Fruit fly (Drosophila melanogaster) whole organism, adult: Measurements from ENCODE around the gene emc.

Source experiments
- CG11617 ChIP-seq: fragments of 200-800 bp; sonication (Bioruptor generic); optimal IDR thresholded peaks from 2 replicates; lab custom pipeline; 2017; ENCODE audit warnings: mild to moderate bottlenecking, missing biosample characterization, missing genetic modification reagents, missing genetic modification characterization
- CG12768 ChIP-seq: fragments of 200-800 bp; sonication (Bioruptor generic); optimal IDR thresholded peaks from 2 replicates; lab custom pipeline; 2017; ENCODE audit warnings: missing biosample characterization, missing genetic modification characterization, mild to moderate bottlenecking, moderate library complexity, missing genetic modification reagents
- CG14711 ChIP-seq: fragments of 200-800 bp; sonication (Bioruptor generic); optimal IDR thresholded peaks from 2 replicates; lab custom pipeline; 2018; ENCODE audit warnings: missing biosample characterization, mild to moderate bottlenecking, missing genetic modification characterization, moderate library complexity
- CG1620 ChIP-seq: fragments of 200-800 bp; sonication (Bioruptor generic); optimal IDR thresholded peaks from 2 replicates; lab custom pipeline; 2016; ENCODE audit warnings: missing biosample characterization, missing genetic modification characterization
- CG33017 ChIP-seq: fragments of 200-800 bp; sonication (Bioruptor generic); optimal IDR thresholded peaks from 2 replicates; lab custom pipeline; 2018; ENCODE audit warnings: missing biosample characterization, mild to moderate bottlenecking, missing genetic modification characterization, moderate library complexity
- CG5204 ChIP-seq: fragments of 200-800 bp; sonication (Bioruptor generic); optimal IDR thresholded peaks from 2 replicates; lab custom pipeline; 2016; ENCODE audit warnings: missing biosample characterization, missing genetic modification characterization
- CG7045 ChIP-seq: fragments of 200-800 bp; sonication (Bioruptor generic); optimal IDR thresholded peaks from 2 replicates; lab custom pipeline; 2017; ENCODE audit warnings: missing biosample characterization, mild to moderate bottlenecking, missing genetic modification characterization
- CG7101 ChIP-seq: fragments of 200-800 bp; sonication (Bioruptor generic); optimal IDR thresholded peaks from 2 replicates; lab custom pipeline; 2018; ENCODE audit warnings: missing biosample characterization, mild to moderate bottlenecking, missing genetic modification characterization, moderate library complexity
- Clk ChIP-seq: fragments of 200-800 bp; sonication (Bioruptor generic); optimal IDR thresholded peaks from 2 replicates; lab custom pipeline; 2017; ENCODE audit warnings: missing biosample characterization, missing genetic modification characterization
- Crg-1 ChIP-seq: fragments of 200-800 bp; sonication (Bioruptor generic); optimal IDR thresholded peaks from 2 replicates; lab custom pipeline; 2016; ENCODE audit warnings: missing biosample characterization, missing genetic modification characterization
- Hr96 ChIP-seq: fragments of 200-800 bp; sonication (Bioruptor generic); optimal IDR thresholded peaks from 2 replicates; lab custom pipeline; 2016; ENCODE audit warnings: missing biosample characterization, missing genetic modification characterization
- Mnt ChIP-seq: fragments of 200-800 bp; sonication (Bioruptor generic); optimal IDR thresholded peaks from 2 replicates; lab custom pipeline; 2016; ENCODE audit warnings: missing biosample characterization, mild to moderate bottlenecking, missing genetic modification characterization
- bab1 ChIP-seq: fragments of 200-800 bp; sonication (Bioruptor generic); optimal IDR thresholded peaks from 3 replicates; lab custom pipeline; 2019; ENCODE audit warnings: missing biosample characterization, mild to moderate bottlenecking, missing genetic modification characterization, moderate library complexity
- cic ChIP-seq: fragments of 200-800 bp; sonication (Bioruptor generic); optimal IDR thresholded peaks from 2 replicates; lab custom pipeline; 2017; ENCODE audit warnings: missing biosample characterization, mild to moderate bottlenecking, missing genetic modification characterization, moderate library complexity
- cnc ChIP-seq, 2 experiments: fragments of >200 bp; optimal IDR thresholded peaks; 2 replicates each; lab custom pipeline; 2017
- kay ChIP-seq: fragments of 200-800 bp; sonication (Bioruptor generic); peaks from one replicate; lab custom pipeline; 2016; ENCODE audit warnings: missing biosample characterization, missing genetic modification characterization, borderline replicate concordance
- ovo ChIP-seq: fragments of 200-800 bp; sonication (Bioruptor generic); optimal IDR thresholded peaks from 2 replicates; lab custom pipeline; 2016; ENCODE audit warnings: missing biosample characterization, missing genetic modification characterization
- pad ChIP-seq: fragments of 200-800 bp; sonication (Bioruptor generic); optimal IDR thresholded peaks from 3 replicates; lab custom pipeline; 2017; ENCODE audit warnings: missing biosample characterization, missing genetic modification characterization, mild to moderate bottlenecking, moderate library complexity, missing genetic modification reagents
- tj ChIP-seq: fragments of 200-800 bp; sonication (Bioruptor generic); optimal IDR thresholded peaks from 3 replicates; lab custom pipeline; 2017; ENCODE audit warnings: missing biosample characterization, mild to moderate bottlenecking, missing genetic modification characterization, moderate library complexity
- toe ChIP-seq: fragments of 200-800 bp; sonication (Bioruptor generic); optimal IDR thresholded peaks from 2 replicates; lab custom pipeline; 2016; ENCODE audit warnings: missing biosample characterization, missing genetic modification characterization

The emc gene

DNA sequence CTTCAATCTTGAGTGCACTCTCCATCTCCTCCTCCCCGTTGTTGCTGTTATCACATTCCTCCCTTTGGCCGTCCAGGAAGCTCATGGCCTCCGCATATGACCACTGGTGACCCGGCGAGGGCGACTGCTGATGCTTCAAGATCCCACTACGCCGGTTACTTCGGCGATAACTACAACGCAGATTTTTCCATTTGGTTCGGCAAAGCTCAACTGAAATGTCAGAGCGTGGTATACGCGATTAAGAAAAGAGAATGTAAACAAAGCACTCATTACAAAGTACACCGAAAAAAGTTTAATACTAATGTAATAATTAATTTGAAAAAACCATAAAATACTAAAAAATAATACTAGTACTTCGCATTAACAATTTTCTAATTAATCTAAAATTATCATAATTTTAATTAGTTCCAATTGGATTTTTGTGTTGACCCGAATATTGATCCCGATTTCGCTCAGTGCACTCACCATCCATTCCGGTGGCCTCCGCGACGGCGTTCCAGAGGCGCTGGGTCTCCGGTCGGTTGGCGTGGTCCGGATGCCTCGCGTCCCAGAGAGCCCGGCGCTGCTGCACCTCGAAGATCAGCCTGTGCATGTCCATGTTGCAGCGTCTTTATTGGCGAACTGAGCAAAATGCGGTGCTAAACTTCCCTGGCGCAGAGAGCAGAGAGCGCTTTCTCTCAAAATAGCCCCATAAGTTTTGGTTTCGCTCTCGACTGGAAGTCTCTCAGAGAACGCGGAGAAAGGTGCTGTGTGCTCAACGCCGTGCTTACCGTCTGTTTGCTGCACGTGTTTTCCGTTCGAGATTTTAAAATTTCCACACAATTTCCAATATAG lies 10.5 kb upstream of the emc start:
- peak; percentile 96 for TF ChIP-seq CG7045 (GFP tag; lab: Kevin White, UChicago)
- TF ChIP-seq Crg-1 (GFP tag; lab: Kevin White, UChicago) = peak; percentile 86
- TF ChIP-seq tj (GFP tag; lab: Kevin White, UChicago) = peak; percentile 87
- TF ChIP-seq kay (GFP tag; lab: Kevin White, UChicago) = no peak
- TF ChIP-seq CG5204 (GFP tag; lab: Kevin White, UChicago) = peak; percentile 87
- no peak for TF ChIP-seq cnc (optimal IDR thresholded peaks at IDR 0.05; lab: Kevin White, UChicago)
- TF ChIP-seq pad (GFP tag; lab: Kevin White, UChicago) = peak; percentile 84
- peak; percentile 96 for TF ChIP-seq CG12768 (GFP tag; lab: Kevin White, UChicago)
- peak; percentile 76 for TF ChIP-seq Mnt (GFP tag; lab: Kevin White, UChicago)
- peak; percentile 61 for TF ChIP-seq Hr96 (GFP tag; lab: Kevin White, UChicago)
- TF ChIP-seq CG1620 (GFP tag; lab: Kevin White, UChicago) = peak; percentile 86
- TF ChIP-seq toe (GFP tag; lab: Kevin White, UChicago) = peak; percentile 85
- peak; percentile 97 for TF ChIP-seq CG33017
- peak; percentile 96 for TF ChIP-seq CG11617 (GFP tag; lab: Kevin White, UChicago)
- peak; percentile 93 for TF ChIP-seq Clk
- peak; percentile 96 for TF ChIP-seq CG7101 (tag; lab: Kevin White, UChicago)
- TF ChIP-seq CG14711 (tag; lab: Kevin White, UChicago) = peak; percentile 94
- TF ChIP-seq bab1 (GFP tag; lab: Kevin White, UChicago) = peak; percentile 99
- peak; percentile 66 for TF ChIP-seq cic (GFP tag; lab: Kevin White, UChicago)
- TF ChIP-seq ovo = peak; percentile 90

DNA sequence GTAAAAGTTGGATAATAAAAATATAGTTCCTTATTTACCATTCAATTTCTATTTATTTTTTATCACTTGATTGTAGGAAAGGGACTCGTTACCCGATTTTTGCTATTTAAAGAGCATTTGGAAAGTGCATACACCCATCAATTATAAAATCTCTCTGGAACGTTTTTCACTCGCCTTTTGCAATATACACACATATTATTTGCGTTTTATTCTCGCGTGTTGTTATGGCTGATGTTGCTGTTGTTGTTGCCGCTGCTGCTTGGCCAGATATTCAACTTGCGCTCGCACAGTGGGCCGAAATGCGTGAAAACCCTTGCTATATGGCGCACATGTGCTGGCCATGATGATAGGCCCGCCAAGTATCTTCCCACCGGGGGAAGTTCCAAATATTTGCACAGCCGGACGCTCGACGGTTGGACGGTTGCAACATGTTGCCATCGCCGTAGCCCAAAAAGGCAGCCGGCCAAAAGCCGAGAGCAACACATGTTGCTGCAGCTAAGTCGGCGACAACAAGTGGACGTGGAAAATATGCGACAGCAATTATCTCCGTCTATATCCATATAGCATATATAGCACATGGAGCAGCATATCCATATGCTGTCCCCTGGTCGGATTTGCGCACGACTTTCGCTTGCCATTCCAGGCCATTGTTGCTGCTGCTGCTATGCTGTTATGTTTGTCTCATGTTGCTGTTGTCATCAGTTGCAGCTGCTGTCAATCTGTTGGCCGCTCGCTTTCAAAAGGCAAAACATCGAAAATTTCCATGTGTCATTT lies 9.7 kb upstream of the emc start:
- TF ChIP-seq cnc (optimal IDR thresholded peaks at IDR 0.05; lab: Kevin White, UChicago) (no peak), CG14711 (tag; lab: Kevin White, UChicago) (peak; percentile 3)

dm6 chr3L:741687-742086 lies 7.5 kb upstream of the emc start:
- no peak for TF ChIP-seq Clk
- no peak for TF ChIP-seq CG11617 (GFP tag; lab: Kevin White, UChicago)
- no peak for TF ChIP-seq toe (GFP tag; lab: Kevin White, UChicago)

- no peak for TF ChIP-seq ovo
- TF ChIP-seq CG12768 (GFP tag; lab: Kevin White, UChicago) = no peak
- TF ChIP-seq Mnt (GFP tag; lab: Kevin White, UChicago) = no peak
- TF ChIP-seq CG33017 = no peak
- no peak for TF ChIP-seq pad (GFP tag; lab: Kevin White, UChicago)
- no peak for TF ChIP-seq cnc (optimal IDR thresholded peaks at IDR 0.05; lab: Kevin White, UChicago)
- no peak for TF ChIP-seq kay (GFP tag; lab: Kevin White, UChicago)
- no peak for TF ChIP-seq CG7101 (tag; lab: Kevin White, UChicago)
- TF ChIP-seq cic (GFP tag; lab: Kevin White, UChicago) = no peak
- TF ChIP-seq bab1 (GFP tag; lab: Kevin White, UChicago) = no peak
- TF ChIP-seq Hr96 (GFP tag; lab: Kevin White, UChicago) = no peak
- TF ChIP-seq CG5204 (GFP tag; lab: Kevin White, UChicago) = no peak
- TF ChIP-seq tj (GFP tag; lab: Kevin White, UChicago) = no peak
- no peak for TF ChIP-seq CG1620 (GFP tag; lab: Kevin White, UChicago)
- no peak for TF ChIP-seq CG14711 (tag; lab: Kevin White, UChicago)
- TF ChIP-seq toe (GFP tag; lab: Kevin White, UChicago) = no peak
- no peak for TF ChIP-seq CG7045 (GFP tag; lab: Kevin White, UChicago)
- no peak for TF ChIP-seq Clk
- TF ChIP-seq CG11617 (GFP tag; lab: Kevin White, UChicago) = no peak
These were observed 6.7 kb upstream of the emc start for dm6 chr3L:742389-742951.

dm6 chr3L:743155-743554 lies 6.0 kb upstream of the emc start:
- no peak for TF ChIP-seq kay (GFP tag; lab: Kevin White, UChicago)
- TF ChIP-seq CG5204 (GFP tag; lab: Kevin White, UChicago) = no peak
- TF ChIP-seq Crg-1 (GFP tag; lab: Kevin White, UChicago) = no peak
- TF ChIP-seq toe (GFP tag; lab: Kevin White, UChicago) = no peak
- TF ChIP-seq Clk = no peak
- no peak for TF ChIP-seq cnc (optimal IDR thresholded peaks at IDR 0.05; lab: Kevin White, UChicago)
- TF ChIP-seq CG7101 (tag; lab: Kevin White, UChicago) = no peak
- no peak for TF ChIP-seq tj (GFP tag; lab: Kevin White, UChicago)
- TF ChIP-seq CG14711 (tag; lab: Kevin White, UChicago) = no peak
- TF ChIP-seq ovo = no peak
- no peak for TF ChIP-seq CG12768 (GFP tag; lab: Kevin White, UChicago)
- no peak for TF ChIP-seq CG7045 (GFP tag; lab: Kevin White, UChicago)
- no peak for TF ChIP-seq CG11617 (GFP tag; lab: Kevin White, UChicago)
- no peak for TF ChIP-seq pad (GFP tag; lab: Kevin White, UChicago)
- no peak for TF ChIP-seq CG33017
- no peak for TF ChIP-seq CG1620 (GFP tag; lab: Kevin White, UChicago)
- TF ChIP-seq bab1 (GFP tag; lab: Kevin White, UChicago) = no peak
- TF ChIP-seq Hr96 (GFP tag; lab: Kevin White, UChicago) = no peak
- no peak for TF ChIP-seq Mnt (GFP tag; lab: Kevin White, UChicago)
